Worm (Caenorhabditis elegans) whole organism, L4/young adult: ENCODE data around the gene M03F8.5.

Experiments
- W03F9.2 ChIP-seq: fragments of 150-350 bp; optimal IDR thresholded peaks from 2 replicates; lab custom pipeline; 2014; ENCODE audit warnings: missing biosample characterization, missing genetic modification characterization
- dao-5 ChIP-seq: sonication (generic microtip); optimal IDR thresholded peaks from 2 replicates; lab custom pipeline; 2016; ENCODE audit warnings: missing genotype, missing genetic modification characterization, moderate library complexity, missing compliant biosample characterization
- him-1 ChIP-seq: sonication (generic microtip); optimal IDR thresholded peaks from 2 replicates; lab custom pipeline; 2016; ENCODE audit warnings: missing genotype, missing genetic modification reagents, missing genetic modification characterization, missing compliant biosample characterization

DNA sequence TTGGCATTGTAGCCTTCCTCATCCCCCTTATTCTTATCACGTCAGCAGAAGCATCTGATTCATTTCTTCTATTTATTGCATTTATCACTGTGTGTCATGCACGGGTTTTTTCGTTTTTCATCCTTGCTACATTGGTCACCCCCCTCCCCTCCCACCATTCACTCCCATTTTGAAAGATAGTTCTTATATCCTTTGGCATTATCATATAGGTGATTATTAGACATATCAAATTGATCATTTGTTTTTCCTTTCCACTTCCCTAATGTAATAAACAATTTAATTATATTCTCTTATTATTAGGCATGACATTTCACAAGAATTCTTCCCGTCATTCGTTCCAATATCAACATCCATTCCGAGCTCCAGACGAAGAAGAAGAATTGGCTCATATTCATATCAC lies 14.5 kb upstream of the M03F8.5 start, which contains the start of gene M03F8.1:
- no peak for TF ChIP-seq him-1 (tag; lab: Kevin White, UChicago)
- TF ChIP-seq W03F9.2 (tag; lab: Kevin White, UChicago): no peak
- TF ChIP-seq dao-5 (tag; lab: Kevin White, UChicago): no peak
